Worm (Caenorhabditis elegans) whole organism, midembryonic: ENCODE measurements around the gene zen-4.

Source experiments
- T22C8.4 ChIP-seq: fragments of 200-800 bp; sonication (Bioruptor generic); IDR thresholded peaks from 2 replicates; pipeline ENCODE4 v1.3.6; 2022; ENCODE audit warnings: missing genetic modification characterization, missing compliant biosample characterization
- cog-1 ChIP-seq: sonication (generic microtip); optimal IDR thresholded peaks from 2 replicates; lab custom pipeline; 2016; ENCODE audit warnings: missing genetic modification characterization, missing compliant biosample characterization
- flt-1 ChIP-seq: fragments of 200-800 bp; sonication (Bioruptor generic); IDR thresholded peaks from 2 replicates; pipeline ENCODE4 v1.3.6; 2022; ENCODE audit warnings: missing genetic modification characterization, missing compliant biosample characterization
- klf-2 ChIP-seq: fragments of 200-800 bp; sonication (Bioruptor generic); conservative IDR thresholded peaks from 2 replicates; pipeline ENCODE4 v1.3.6; 2022; ENCODE audit warnings: missing genetic modification reagents, missing genetic modification characterization, missing compliant biosample characterization
- med-1 ChIP-seq: sonication (generic microtip); optimal IDR thresholded peaks from 2 replicates; lab custom pipeline; 2017; ENCODE audit warnings: missing genetic modification characterization, mild to moderate bottlenecking, missing compliant biosample characterization, antibody characterized with exemption, missing genetic modification reagents; ENCODE audit not compliant: insufficient read depth
- ref-1 ChIP-seq: fragments of 200-800 bp; sonication (Bioruptor generic); conservative IDR thresholded peaks from 2 replicates; pipeline ENCODE4 v1.3.6; 2022; ENCODE audit warnings: missing genetic modification reagents, missing genetic modification characterization, missing compliant biosample characterization
- tab-1 ChIP-seq: fragments of 200-800 bp; sonication (Bioruptor generic); IDR thresholded peaks from 2 replicates; pipeline ENCODE4 v1.3.6; 2022; ENCODE audit warnings: missing genetic modification characterization, missing compliant biosample characterization
- ztf-23 ChIP-seq: fragments of 200-800 bp; sonication (Bioruptor generic); IDR thresholded peaks from 2 replicates; pipeline ENCODE4 v1.3.6; 2022; ENCODE audit warnings: missing genetic modification reagents, missing genetic modification characterization, missing compliant biosample characterization
- ztf-29 ChIP-seq: fragments of 200-800 bp; sonication (Bioruptor generic); IDR thresholded peaks from 2 replicates; pipeline ENCODE4 v1.3.6; 2022; ENCODE audit warnings: missing genetic modification reagents, missing genetic modification characterization, missing compliant biosample characterization

Gene zen-4

DNA sequence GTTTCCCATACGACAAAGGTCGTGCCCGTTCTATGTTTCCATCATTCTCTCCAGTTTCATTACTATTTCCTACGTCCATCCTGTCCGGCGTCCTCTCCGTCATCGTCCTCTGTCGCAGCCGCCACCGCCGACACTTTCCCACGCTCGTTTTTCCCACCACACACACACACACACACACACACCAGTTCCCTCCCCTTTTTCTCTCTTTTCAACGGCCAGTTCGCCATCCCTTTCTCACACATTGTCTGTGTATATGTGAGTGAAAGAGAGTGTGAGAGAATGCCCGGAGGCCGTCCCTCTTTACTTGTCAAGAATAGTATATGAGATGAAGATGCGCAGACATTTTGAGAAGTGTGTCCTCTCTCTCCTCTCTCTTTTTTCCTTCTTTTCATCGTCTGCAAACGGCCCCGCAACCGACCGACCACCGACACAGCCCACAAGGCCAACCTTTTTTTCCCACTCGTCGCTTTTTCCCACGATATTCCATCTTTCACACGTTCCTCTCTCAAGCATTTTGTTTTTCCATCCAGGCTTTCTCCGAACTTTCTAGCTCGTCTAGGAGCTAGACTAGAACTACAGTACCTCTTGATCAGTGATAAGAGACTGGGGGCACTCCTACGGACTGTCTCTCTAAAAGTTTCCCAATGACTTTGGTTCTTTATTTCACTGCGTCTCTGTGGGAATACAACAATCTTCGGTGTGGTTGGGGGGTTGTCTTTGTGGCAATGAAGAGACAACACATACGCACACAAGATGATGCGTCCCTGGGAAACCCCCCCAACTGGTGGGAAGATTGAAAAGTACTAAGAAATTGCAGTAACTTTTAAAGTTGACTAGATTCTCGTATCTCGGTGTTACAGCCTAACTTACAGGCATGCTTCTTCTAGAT, 20.7 kb upstream of the zen-4 start:
- TF ChIP-seq cog-1 (tag; lab: Kevin White, UChicago) (peak; percentile 77), flt-1 (GFP tag; lab: Robert Waterston, UW) (peak; percentile 54; the same call in 1 of the 2 replicates), T22C8.4 (GFP tag; lab: Robert Waterston, UW) (no peak)

DNA sequence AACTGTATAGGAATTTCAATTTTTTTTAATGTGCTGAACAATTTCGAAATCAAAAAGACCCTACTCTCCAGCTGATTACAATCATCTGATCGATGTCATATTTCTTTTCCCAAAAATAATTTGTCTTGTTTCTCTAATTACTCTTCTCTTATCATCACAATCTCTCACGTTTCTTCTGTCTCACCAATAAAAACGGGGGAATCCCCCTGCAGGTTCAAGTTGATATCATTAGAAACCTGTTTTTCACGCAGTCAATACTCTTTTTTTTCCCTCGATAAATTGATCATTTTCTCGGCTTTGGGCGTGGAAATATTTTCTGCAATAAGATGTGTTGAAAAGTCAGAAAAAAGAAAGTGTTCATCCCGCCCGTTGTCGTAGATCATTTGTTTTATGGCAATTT, 18.2 kb upstream of the zen-4 start:
- TF ChIP-seq ref-1 (GFP tag; lab: Robert Waterston, UW) (no peak), T22C8.4 (GFP tag; lab: Robert Waterston, UW) (no peak), klf-2 (GFP tag; lab: Robert Waterston, UW) (no peak), med-1 (GFP tag; lab: Kevin White, UChicago) (no peak), flt-1 (GFP tag; lab: Robert Waterston, UW) (no peak), cog-1 (tag; lab: Kevin White, UChicago) (no peak), ztf-23 (no peak), tab-1 (GFP tag; lab: Robert Waterston, UW) (no peak), ztf-29 (no peak)

DNA sequence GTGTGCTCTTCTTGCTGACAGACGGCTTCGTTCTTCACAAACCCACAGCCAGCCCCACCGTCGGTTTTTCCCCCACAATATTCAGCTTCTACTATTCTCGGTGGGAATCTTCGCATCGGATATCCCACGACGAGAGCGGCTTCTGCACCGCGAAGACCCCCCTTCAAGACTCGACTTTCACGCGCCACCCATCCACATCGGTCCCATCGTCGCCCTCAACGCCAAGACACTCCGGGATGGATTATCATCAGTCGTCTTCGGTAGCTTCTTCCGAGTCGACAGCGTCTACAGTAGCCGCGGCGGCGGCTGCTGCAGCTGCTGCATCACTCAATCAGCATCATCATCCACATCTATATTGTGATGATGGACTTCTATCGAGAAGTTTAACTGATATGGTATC, 13.6 kb upstream of the zen-4 start:
- TF ChIP-seq flt-1 (GFP tag; lab: Robert Waterston, UW) (no peak), ztf-23 (no peak), ztf-29 (no peak), med-1 (GFP tag; lab: Kevin White, UChicago) (no peak), ref-1 (GFP tag; lab: Robert Waterston, UW) (no peak), T22C8.4 (GFP tag; lab: Robert Waterston, UW) (no peak)

DNA sequence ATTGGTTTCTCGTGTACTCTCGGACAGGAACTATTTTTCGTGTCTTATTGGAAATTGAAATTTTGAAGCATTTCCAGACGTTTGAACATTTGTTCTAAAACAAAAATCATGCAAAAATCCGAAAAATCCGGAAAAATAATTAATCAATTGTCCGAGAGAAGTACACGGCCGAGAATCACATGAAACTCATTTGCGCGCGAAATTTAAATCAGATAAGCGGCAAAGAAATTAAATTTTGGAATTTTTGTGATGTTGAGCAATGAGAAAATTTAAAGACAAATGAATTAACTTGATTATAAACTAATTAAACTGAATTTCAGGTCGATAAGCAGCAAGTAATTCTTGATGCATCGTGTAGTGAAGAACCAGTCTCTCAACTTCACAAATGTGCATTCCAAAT, 9.3 kb upstream of the zen-4 start:
- TF ChIP-seq tab-1 (GFP tag; lab: Robert Waterston, UW) (no peak), ref-1 (GFP tag; lab: Robert Waterston, UW) (no peak), flt-1 (GFP tag; lab: Robert Waterston, UW) (no peak), ztf-29 (no peak), cog-1 (tag; lab: Kevin White, UChicago) (no peak), med-1 (GFP tag; lab: Kevin White, UChicago) (no peak), klf-2 (GFP tag; lab: Robert Waterston, UW) (no peak), ztf-23 (no peak), T22C8.4 (GFP tag; lab: Robert Waterston, UW) (no peak)

DNA sequence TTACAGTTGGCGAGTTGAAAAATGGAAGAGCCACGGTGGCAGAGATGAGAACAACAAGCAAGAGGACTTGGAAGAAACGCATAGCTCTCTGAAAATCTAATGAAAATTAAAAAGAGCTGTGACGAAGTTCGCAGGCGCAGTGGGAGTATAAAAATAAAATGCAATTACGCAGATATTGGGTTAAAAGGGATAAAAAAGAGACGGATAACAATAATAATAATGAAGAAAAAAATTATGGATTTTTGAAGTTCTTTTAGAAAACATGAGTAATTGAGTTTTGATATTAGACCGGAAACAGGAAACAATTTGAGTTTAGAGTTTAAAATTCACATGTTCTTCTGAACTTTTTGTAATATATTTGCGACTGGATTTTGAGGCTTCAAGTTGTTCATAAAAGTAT, 5.7 kb upstream of the zen-4 start, which contains the start of gene M03D4.3:
Gene M03D4.3 (minus strand): TSS at position 101 of the 400 bp plus-strand sequence.
- no peak for TF ChIP-seq ref-1 (GFP tag; lab: Robert Waterston, UW)
- no peak for TF ChIP-seq tab-1 (GFP tag; lab: Robert Waterston, UW)
- no peak for TF ChIP-seq cog-1 (tag; lab: Kevin White, UChicago)
- no peak for TF ChIP-seq T22C8.4 (GFP tag; lab: Robert Waterston, UW)
- TF ChIP-seq flt-1 (GFP tag; lab: Robert Waterston, UW): no peak
- TF ChIP-seq ztf-23: no peak
- no peak for TF ChIP-seq med-1 (GFP tag; lab: Kevin White, UChicago)
- TF ChIP-seq klf-2 (GFP tag; lab: Robert Waterston, UW): no peak
- no peak for TF ChIP-seq ztf-29

DNA sequence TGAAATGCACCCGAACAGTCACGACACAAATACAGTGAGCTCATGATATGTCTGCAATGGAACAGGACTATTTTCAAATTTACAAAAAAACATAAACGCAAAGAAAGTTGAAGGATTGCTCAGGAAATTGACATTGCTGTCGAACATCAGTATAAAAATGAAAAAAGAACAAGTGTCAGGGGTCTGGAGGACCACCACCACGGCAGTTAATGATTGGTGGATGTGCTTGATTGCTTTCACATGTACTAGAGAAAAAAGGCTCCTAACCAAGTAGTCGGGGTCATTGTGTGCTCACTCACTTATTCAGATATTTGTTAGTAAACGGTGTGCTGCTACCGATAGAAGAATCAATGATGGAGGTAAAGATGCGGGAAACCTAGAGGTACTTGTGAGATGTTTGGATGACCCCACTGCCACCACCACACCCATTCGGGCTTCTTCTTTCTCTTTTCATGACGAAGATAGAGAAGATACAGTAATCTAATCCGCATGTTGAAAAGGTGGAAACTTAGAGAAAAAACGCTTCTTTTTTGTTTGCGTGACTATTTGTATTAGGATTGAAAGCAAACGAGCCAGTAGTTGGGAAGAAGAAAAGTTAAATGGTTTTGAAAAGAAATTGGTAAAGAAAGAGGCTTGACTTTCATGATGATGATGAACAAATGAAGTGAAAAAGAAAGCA, 9.4 kb downstream of the zen-4 start, which contains the start of gene M03D4.4:
Gene M03D4.4 (minus strand): TSS at position 51 of the 679 bp plus-strand sequence.
- TF ChIP-seq med-1 (GFP tag; lab: Kevin White, UChicago): no peak

DNA sequence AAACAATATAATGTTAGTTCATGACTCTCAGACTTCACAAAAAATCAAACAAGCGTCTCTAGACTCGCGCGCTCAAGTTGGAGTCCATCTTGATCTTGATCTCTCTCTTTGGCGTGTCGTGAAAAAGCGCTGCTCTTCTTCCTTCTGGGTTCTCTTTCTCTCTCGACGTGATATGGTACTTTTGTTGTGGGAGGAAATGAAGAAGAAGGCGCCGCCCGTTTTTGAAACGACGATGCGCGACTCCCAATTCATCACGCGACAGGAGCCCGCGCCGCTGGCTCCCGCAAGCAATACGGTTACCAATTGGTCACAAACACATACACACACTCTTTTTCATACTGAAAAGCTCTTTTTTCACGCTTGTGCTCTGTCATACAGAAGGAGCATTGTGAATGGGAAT, 12.4 kb downstream of the zen-4 start:
- TF ChIP-seq med-1 (GFP tag; lab: Kevin White, UChicago) (no peak), tab-1 (GFP tag; lab: Robert Waterston, UW) (no peak), klf-2 (GFP tag; lab: Robert Waterston, UW) (no peak), cog-1 (tag; lab: Kevin White, UChicago) (no peak), T22C8.4 (GFP tag; lab: Robert Waterston, UW) (no peak), ztf-23 (no peak), ref-1 (GFP tag; lab: Robert Waterston, UW) (no peak), ztf-29 (no peak), flt-1 (GFP tag; lab: Robert Waterston, UW) (no peak)

DNA sequence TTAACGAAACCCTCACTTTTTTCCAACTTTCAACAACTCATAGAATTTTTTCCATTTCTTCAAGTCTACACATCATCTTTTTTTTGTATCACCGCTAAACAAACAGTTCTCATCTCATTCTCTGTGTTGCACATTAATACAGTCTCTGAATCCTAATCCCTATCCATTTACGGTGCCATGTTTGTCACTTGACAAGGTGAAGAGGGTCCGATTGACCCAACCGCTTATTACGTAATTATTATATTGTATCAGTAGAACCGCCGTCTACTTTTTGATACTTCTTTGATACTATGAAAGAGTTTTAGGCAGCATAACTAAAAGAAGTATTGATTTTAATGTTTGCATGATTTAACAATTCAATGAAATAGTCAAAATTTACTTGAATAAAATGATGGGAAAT, 16.6 kb downstream of the zen-4 start:
- no peak for TF ChIP-seq ref-1 (GFP tag; lab: Robert Waterston, UW)
- TF ChIP-seq cog-1 (tag; lab: Kevin White, UChicago): no peak
- no peak for TF ChIP-seq T22C8.4 (GFP tag; lab: Robert Waterston, UW)
- TF ChIP-seq ztf-29: no peak
- TF ChIP-seq tab-1 (GFP tag; lab: Robert Waterston, UW): no peak
- no peak for TF ChIP-seq med-1 (GFP tag; lab: Kevin White, UChicago)
- no peak for TF ChIP-seq klf-2 (GFP tag; lab: Robert Waterston, UW)
- TF ChIP-seq ztf-23: no peak
- no peak for TF ChIP-seq flt-1 (GFP tag; lab: Robert Waterston, UW)

DNA sequence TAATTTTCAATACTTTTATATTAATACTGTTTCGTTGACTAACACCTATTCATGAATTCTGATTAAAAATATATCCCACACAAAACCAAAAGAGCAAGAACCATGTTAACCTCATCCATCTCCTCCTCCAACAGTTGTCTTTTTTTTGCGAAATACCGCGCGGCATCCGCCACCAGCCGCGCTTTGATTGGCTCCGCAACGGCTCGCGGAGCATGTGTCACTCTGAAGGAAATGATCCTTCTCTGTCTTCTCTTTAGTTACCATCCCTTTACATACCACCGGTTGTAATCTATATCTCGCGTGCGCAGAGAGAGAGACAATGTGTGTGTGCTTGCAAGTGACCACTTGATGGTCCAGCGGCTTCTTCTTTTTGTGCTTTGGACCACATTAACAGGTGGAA, 17.6 kb downstream of the zen-4 start:
- TF ChIP-seq cog-1 (tag; lab: Kevin White, UChicago) (no peak), klf-2 (GFP tag; lab: Robert Waterston, UW) (no peak), med-1 (GFP tag; lab: Kevin White, UChicago) (no peak), ztf-23 (no peak), ztf-29 (no peak), flt-1 (GFP tag; lab: Robert Waterston, UW) (no peak), tab-1 (GFP tag; lab: Robert Waterston, UW) (no peak), ref-1 (GFP tag; lab: Robert Waterston, UW) (no peak), T22C8.4 (GFP tag; lab: Robert Waterston, UW) (no peak)
